Fruit fly (Drosophila melanogaster): ENCODE data around the gene CG4884.

dm6 chr3R:27948421-27948906 is 10.6 kb downstream of the CG4884 start, which contains the start of gene Gp93:
- TF ChIP-seq rib (GFP tag; IDR thresholded peaks at IDR 0.05) (no peak), Ptx1 (GFP tag; IDR thresholded peaks at IDR 0.05) (peak; percentile 73; the same call in 1 of the 2 replicates)
